Worm (Caenorhabditis elegans) whole organism, L1 larva: Measurements from ENCODE around the gene acs-15.

Experiments used
- Y116A8C.19 ChIP-seq: sonication (generic microtip); optimal IDR thresholded peaks from 2 replicates; lab custom pipeline; 2016; ENCODE audit warnings: missing compliant biosample characterization, missing genetic modification characterization, borderline replicate concordance
- aha-1 ChIP-seq: fragments of 150-350 bp; optimal IDR thresholded peaks from 2 replicates; lab custom pipeline; 2014; ENCODE audit warnings: missing biosample characterization, missing genetic modification characterization
- ama-1 ChIP-seq: fragments of 150-350 bp; optimal IDR thresholded peaks from 2 replicates; lab custom pipeline; 2014
- blmp-1 ChIP-seq: fragments of 150-350 bp; optimal IDR thresholded peaks from 2 replicates; lab custom pipeline; 2014; ENCODE audit warnings: missing biosample characterization, missing genetic modification characterization
- ceh-8 ChIP-seq: fragments of 200-800 bp; sonication (Bioruptor generic); optimal IDR thresholded peaks from 2 replicates; lab custom pipeline; 2018; ENCODE audit warnings: mild to moderate bottlenecking, missing genetic modification characterization, moderate library complexity, missing compliant biosample characterization
- ceh-90 ChIP-seq: sonication (generic microtip); optimal IDR thresholded peaks from 2 replicates; lab custom pipeline; 2016; ENCODE audit warnings: missing genetic modification characterization, missing compliant biosample characterization
- ces-1 ChIP-seq: fragments of 150-350 bp; optimal IDR thresholded peaks from 2 replicates; lab custom pipeline; 2014; ENCODE audit warnings: missing biosample characterization, missing genetic modification reagents, missing genetic modification characterization
- efl-1 ChIP-seq, 4 experiments: fragments of 150-350 bp; optimal IDR thresholded peaks in 3 of 4; peaks in 1 of 4; 1 replicate in 1 of 4; 2 replicates in 3 of 4; lab custom pipeline; 2014; ENCODE audit warnings: missing biosample characterization in 2 of 4, missing genetic modification characterization in 2 of 4, missing genetic modification reagents in 2 of 4
- egl-27 ChIP-seq, 2 experiments: fragments of 150-350 bp in 1 of 2; sonication (generic microtip); optimal IDR thresholded peaks; 3 replicates each; lab custom pipeline; 2017 to 2018; ENCODE audit warnings: missing biosample characterization in 2 of 2, missing genetic modification characterization in 2 of 2, missing genetic modification reagents in 2 of 2
- elt-2 ChIP-seq: sonication (generic microtip); optimal IDR thresholded peaks from 2 replicates; lab custom pipeline; 2016; ENCODE audit warnings: missing genetic modification characterization, mild to moderate bottlenecking, inconsistent platforms, missing compliant biosample characterization, missing genetic modification reagents
- elt-3 ChIP-seq, 6 experiments: fragments of 150-350 bp in 1 of 6; sonication (generic microtip); optimal IDR thresholded peaks; 2 replicates each; lab custom pipeline; 2017 to 2018; ENCODE audit warnings: missing biosample characterization in 6 of 6, missing genetic modification characterization in 6 of 6, inconsistent platforms in 1 of 6
- ets-5 ChIP-seq: fragments of 200-800 bp; sonication (Bioruptor generic); IDR thresholded peaks from 2 replicates; pipeline ENCODE4 v1.3.6; 2022; ENCODE audit warnings: missing genetic modification characterization, missing compliant biosample characterization
- fkh-8 ChIP-seq: sonication (generic microtip); optimal IDR thresholded peaks from 2 replicates; lab custom pipeline; 2016; ENCODE audit warnings: mild to moderate bottlenecking, missing genetic modification characterization, missing compliant biosample characterization
- grh-1 ChIP-seq: fragments of 200-800 bp; sonication (Bioruptor generic); IDR thresholded peaks from 2 replicates; pipeline ENCODE4 v1.3.6; 2022; ENCODE audit warnings: missing genetic modification reagents, missing genetic modification characterization, missing compliant biosample characterization
- hlh-17 ChIP-seq: fragments of 200-800 bp; sonication (Bioruptor generic); optimal IDR thresholded peaks from 2 replicates; lab custom pipeline; 2018; ENCODE audit warnings: missing genetic modification characterization, mild to moderate bottlenecking, missing compliant biosample characterization, moderate library complexity, borderline replicate concordance
- isw-1 ChIP-seq: fragments of 200-800 bp; sonication (Bioruptor generic); IDR thresholded peaks from 2 replicates; pipeline ENCODE4 v1.3.6; 2022; ENCODE audit warnings: missing genetic modification characterization, missing compliant biosample characterization
- lin-35 ChIP-seq, 2 experiments: fragments of 150-350 bp; optimal IDR thresholded peaks; 2 replicates each; lab custom pipeline; 2014; ENCODE audit warnings: missing biosample characterization in 2 of 2, missing genetic modification characterization in 2 of 2, missing genetic modification reagents in 2 of 2
- lir-3 ChIP-seq: sonication (generic microtip); optimal IDR thresholded peaks from 2 replicates; lab custom pipeline; 2016; ENCODE audit warnings: mild to moderate bottlenecking, missing genetic modification characterization, moderate library complexity, missing compliant biosample characterization; ENCODE audit not compliant: poor library complexity
- mab-9 ChIP-seq: fragments of 200-800 bp; sonication (Bioruptor generic); IDR thresholded peaks from 2 replicates; pipeline ENCODE4 v1.3.6; 2022; ENCODE audit warnings: missing genetic modification reagents, missing genetic modification characterization, missing compliant biosample characterization
- mdl-1 ChIP-seq, 2 experiments: fragments of 150-350 bp; optimal IDR thresholded peaks; 2 replicates each; lab custom pipeline; 2014 to 2017; ENCODE audit warnings: missing biosample characterization in 2 of 2, missing genetic modification characterization in 2 of 2, inconsistent platforms in 1 of 2
- nhr-19 ChIP-seq: fragments of 200-800 bp; sonication (Bioruptor generic); conservative IDR thresholded peaks from 2 replicates; pipeline ENCODE4 v1.3.6; 2022; ENCODE audit warnings: missing genetic modification characterization, missing compliant biosample characterization
- nhr-20 ChIP-seq: sonication (generic microtip); optimal IDR thresholded peaks from 2 replicates; lab custom pipeline; 2016; ENCODE audit warnings: mild to moderate bottlenecking, missing genetic modification characterization, missing compliant biosample characterization
- pax-3 ChIP-seq: fragments of 200-800 bp; sonication (Bioruptor generic); optimal IDR thresholded peaks from 2 replicates; lab custom pipeline; 2018; ENCODE audit warnings: mild to moderate bottlenecking, missing genetic modification characterization, moderate library complexity, missing compliant biosample characterization
- rnt-1 ChIP-seq: sonication (generic microtip); optimal IDR thresholded peaks from 2 replicates; lab custom pipeline; 2016; ENCODE audit warnings: mild to moderate bottlenecking, missing genetic modification characterization, moderate library complexity, missing compliant biosample characterization
- snpc-4 ChIP-seq: fragments of 150-350 bp; optimal IDR thresholded peaks from 2 replicates; lab custom pipeline; 2014; ENCODE audit warnings: missing biosample characterization, missing genetic modification characterization
- snu-23 ChIP-seq: sonication (generic microtip); optimal IDR thresholded peaks from 2 replicates; lab custom pipeline; 2016; ENCODE audit warnings: missing genetic modification characterization, missing compliant biosample characterization
- sox-4 ChIP-seq: sonication (generic microtip); optimal IDR thresholded peaks from 2 replicates; lab custom pipeline; 2016; ENCODE audit warnings: missing genetic modification characterization, missing compliant biosample characterization
- tbx-2 ChIP-seq: sonication (generic microtip); optimal IDR thresholded peaks from 2 replicates; lab custom pipeline; 2016; ENCODE audit warnings: missing genetic modification characterization, missing compliant biosample characterization
- tlp-1 ChIP-seq: fragments of 150-350 bp; optimal IDR thresholded peaks from 2 replicates; lab custom pipeline; 2014; ENCODE audit warnings: missing biosample characterization, missing genetic modification characterization
- unc-62 ChIP-seq: fragments of 150-350 bp; optimal IDR thresholded peaks from 2 replicates; lab custom pipeline; 2014; ENCODE audit warnings: missing biosample characterization, missing genetic modification reagents, missing genetic modification characterization
- vab-15 ChIP-seq: sonication (generic microtip); optimal IDR thresholded peaks from 2 replicates; lab custom pipeline; 2017; ENCODE audit warnings: missing genotype, mild to moderate bottlenecking, missing genetic modification characterization, missing compliant biosample characterization
- xbp-1 ChIP-seq: sonication (generic microtip); optimal IDR thresholded peaks from 2 replicates; lab custom pipeline; 2016; ENCODE audit warnings: missing genetic modification characterization, missing compliant biosample characterization
- ztf-11 ChIP-seq, 2 experiments: sonication (generic microtip); optimal IDR thresholded peaks; 2 replicates each; lab custom pipeline; 2016 to 2017; ENCODE audit warnings: missing genetic modification characterization in 2 of 2, missing biosample characterization in 1 of 2, missing compliant biosample characterization in 1 of 2

Gene acs-15

DNA sequence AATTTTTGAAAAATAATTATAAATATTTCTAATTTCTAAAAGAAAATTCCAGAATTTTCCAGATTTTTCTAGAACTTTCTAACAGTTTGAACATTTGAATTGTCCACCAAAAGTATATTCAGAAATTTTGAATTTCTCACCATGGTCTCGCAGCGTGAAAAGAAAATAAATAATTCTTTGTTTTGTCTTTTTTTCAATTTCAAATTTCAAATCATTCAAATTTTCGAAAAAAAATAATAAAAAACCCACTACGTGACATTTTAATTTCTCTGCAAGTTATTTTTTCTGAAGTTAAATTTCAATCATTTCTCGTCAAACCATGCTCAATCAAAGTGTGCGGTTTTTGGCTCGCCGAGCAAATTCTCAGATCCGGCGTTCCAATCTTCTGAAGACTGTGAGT lies at the start of gene acs-15:
TSS of gene acs-15 (plus strand) at position 301 of the 400 bp plus-strand sequence.
- TF ChIP-seq sox-4 (tag; lab: Kevin White, UChicago) (no peak), efl-1 (optimal IDR thresholded peaks at IDR 0.05; lab: Kevin White, UChicago) (no peak), efl-1 (GFP tag; optimal IDR thresholded peaks at IDR 0.05 in 1 of 2; lab: Kevin White, UChicago) (peak in 1 of 2 experiments; percentile 6), egl-27 (tag; optimal IDR thresholded peaks at IDR 0.05; lab: Kevin White, UChicago) (no peak)

DNA sequence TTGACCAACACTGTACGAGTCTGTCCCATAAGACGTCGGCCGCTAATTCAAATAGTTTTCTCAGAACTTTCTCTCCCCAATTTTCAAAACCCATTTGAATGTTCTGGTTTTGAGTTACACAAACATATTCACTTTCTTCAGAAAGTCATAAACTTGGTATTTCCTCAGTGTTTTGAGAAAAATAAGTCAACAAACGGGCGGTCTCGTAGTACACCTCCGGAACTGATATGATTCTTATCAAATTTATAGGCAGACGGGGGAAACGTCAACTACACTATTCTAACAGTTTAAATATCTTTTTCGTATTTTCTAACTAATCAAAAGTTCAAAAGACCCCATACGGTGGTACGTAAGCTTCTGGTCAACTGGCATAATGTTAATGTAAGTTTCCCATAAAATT lies 48.6 kb upstream of the acs-15 start:
- TF ChIP-seq nhr-20 (tag; lab: Kevin White, UChicago) (peak; percentile 44), aha-1 (no peak), xbp-1 (tag; lab: Kevin White, UChicago) (no peak), elt-3 (tag; optimal IDR thresholded peaks at IDR 0.05; lab: Kevin White, UChicago) (no peak), pax-3 (no peak), elt-2 (tag; lab: Kevin White, UChicago) (peak; percentile 38)
- TF ChIP-seq, all 84 proteins: peak for 2

DNA sequence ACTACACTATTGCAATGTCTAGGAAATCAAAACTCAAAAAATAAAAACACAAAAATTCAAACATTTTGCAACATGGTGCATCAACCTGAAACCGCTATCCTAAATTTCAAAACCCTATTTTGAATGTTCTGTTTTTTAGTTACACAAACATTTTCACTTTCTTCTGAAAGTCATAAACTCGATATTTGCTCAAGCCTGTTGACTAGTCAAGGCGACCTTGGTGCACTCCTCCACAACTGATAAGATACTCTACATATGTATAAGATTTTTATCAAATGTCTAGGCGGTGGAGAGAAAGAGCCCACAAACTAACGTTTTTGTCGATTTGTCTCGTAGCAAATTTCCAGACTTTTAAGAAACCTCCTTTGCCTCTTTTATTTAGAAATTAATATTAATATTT lies 44.8 kb upstream of the acs-15 start, which contains the start of gene T07D3.4:
TSS of gene T07D3.4 (plus strand) at position 286 of the 400 bp plus-strand sequence.
- TF ChIP-seq ama-1 (lab: Kevin White, UChicago) (no peak), lin-35 (GFP tag; optimal IDR thresholded peaks at IDR 0.05; lab: Kevin White, UChicago) (peak in 1 of 2 experiments; percentile 14), nhr-20 (tag; lab: Kevin White, UChicago) (peak; percentile 31), ztf-11 (tag; optimal IDR thresholded peaks at IDR 0.05; lab: Kevin White, UChicago) (no peak), sox-4 (tag; lab: Kevin White, UChicago) (no peak), elt-3 (tag; optimal IDR thresholded peaks at IDR 0.05; lab: Kevin White, UChicago) (no peak), elt-2 (tag; lab: Kevin White, UChicago) (peak; percentile 83), rnt-1 (tag; lab: Kevin White, UChicago) (no peak), tbx-2 (tag; lab: Kevin White, UChicago) (no peak), ceh-90 (tag; lab: Kevin White, UChicago) (no peak), ceh-8 (GFP tag; lab: Kevin White, UChicago) (no peak)

DNA sequence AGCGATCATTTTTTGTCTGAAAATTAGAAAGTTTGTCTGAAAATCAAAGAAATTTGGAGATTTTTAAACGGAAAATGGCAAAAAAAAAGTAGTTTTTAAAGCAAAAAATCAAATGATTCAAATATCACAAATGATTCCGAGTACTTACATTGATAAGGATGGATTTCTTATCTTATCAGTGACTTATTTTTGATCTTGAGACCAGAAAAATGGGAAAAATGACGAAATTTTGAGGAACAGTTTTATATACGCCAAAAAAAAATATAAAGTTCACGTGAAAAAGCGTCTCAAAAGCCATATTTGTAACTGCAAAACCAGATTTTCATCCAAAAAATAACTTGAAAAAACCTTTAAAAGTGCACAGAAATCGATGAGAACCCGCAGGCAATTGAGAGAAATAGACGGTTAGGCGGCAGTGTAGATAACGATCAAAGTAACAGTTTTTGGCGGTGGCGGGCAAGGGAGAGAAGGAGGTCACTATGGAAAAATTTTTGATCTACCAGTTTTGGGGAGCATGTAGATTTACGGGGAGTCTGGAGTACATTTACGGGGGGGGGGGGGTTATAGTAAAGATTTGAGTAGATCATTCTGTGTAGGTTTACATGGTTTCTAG lies 32.0 kb upstream of the acs-15 start, which contains the start of gene T07D3.9:
TSS of gene T07D3.9 (minus strand) at position 194 of the 613 bp plus-strand sequence.
- TF ChIP-seq elt-2 (tag; lab: Kevin White, UChicago) (peak; percentile 97), vab-15 (tag; lab: Kevin White, UChicago) (no peak), unc-62 (no peak), mdl-1 (tag; optimal IDR thresholded peaks at IDR 0.05; lab: Kevin White, UChicago) (no peak), blmp-1 (tag; lab: Kevin White, UChicago) (peak; percentile 11), nhr-20 (tag; lab: Kevin White, UChicago) (peak; percentile 12), ets-5 (GFP tag; lab: Robert Waterston, UW) (no peak), elt-3 (tag; optimal IDR thresholded peaks at IDR 0.05; lab: Kevin White, UChicago) (peak in 5 of 6 experiments; percentile 46 to 97 (median 51)), tlp-1 (tag; lab: Kevin White, UChicago) (peak; percentile 59), pax-3 (no peak)

DNA sequence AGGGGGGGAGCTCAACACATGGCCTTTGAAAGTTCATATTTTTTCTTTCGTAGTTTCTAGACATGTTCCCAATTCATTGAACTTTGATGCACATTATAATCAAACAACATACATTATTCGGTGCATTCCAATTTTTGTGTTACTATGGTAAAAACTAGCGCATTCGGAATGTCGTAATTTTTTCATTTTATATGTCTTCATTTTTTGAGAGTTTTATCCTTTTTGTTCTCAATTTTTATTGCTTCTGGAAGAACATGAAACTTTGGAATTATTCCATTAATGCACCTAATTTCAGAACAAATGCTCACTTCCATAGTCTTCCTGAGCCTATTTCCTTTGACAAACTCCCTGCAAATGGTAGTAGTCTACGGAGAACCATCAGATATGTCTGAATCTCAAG lies 31.2 kb upstream of the acs-15 start, which contains the start of gene T07D3.2:
TSS of gene T07D3.2 (plus strand) at position 301 of the 400 bp plus-strand sequence.
- TF ChIP-seq isw-1 (GFP tag; lab: Robert Waterston, UW) (no peak), ces-1 (GFP tag; lab: Kevin White, UChicago) (no peak), fkh-8 (tag; lab: Kevin White, UChicago) (no peak)
- TF ChIP-seq, all 84 proteins: peak for 0

DNA sequence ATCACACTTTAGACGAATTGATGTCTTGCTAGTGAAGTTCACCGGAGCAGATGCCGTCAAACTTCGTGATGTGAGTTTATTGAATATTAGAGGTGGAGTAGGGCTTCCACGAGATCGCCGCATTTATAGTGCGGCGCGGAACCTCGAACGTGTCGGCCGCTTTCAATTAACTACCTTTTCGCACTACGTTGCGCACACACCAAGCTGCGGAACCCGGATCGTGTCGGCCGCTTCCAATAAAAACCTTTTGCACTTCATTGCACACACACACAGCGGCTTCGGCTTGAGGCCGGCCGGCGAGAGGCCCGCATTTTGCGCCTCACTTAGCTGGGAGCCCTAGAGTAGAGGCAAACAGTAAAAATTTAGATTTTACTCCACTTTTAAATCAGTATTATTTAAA lies 27.5 kb upstream of the acs-15 start:
- no peak for TF ChIP-seq ztf-11 (tag; optimal IDR thresholded peaks at IDR 0.05; lab: Kevin White, UChicago)
- no peak for TF ChIP-seq efl-1 (optimal IDR thresholded peaks at IDR 0.05; lab: Kevin White, UChicago)
- TF ChIP-seq efl-1 (GFP tag; optimal IDR thresholded peaks at IDR 0.05 in 1 of 2; lab: Kevin White, UChicago) = no peak
- no peak for TF ChIP-seq egl-27 (tag; optimal IDR thresholded peaks at IDR 0.05; lab: Kevin White, UChicago)
- peak; percentile 69 for TF ChIP-seq rnt-1 (tag; lab: Kevin White, UChicago)
- no peak for TF ChIP-seq snu-23
- peak; percentile 41 for TF ChIP-seq nhr-19 (GFP tag; lab: Robert Waterston, UW)
- TF ChIP-seq elt-2 (tag; lab: Kevin White, UChicago) = no peak
- TF ChIP-seq hlh-17 (GFP tag; lab: Kevin White, UChicago) = no peak
- TF ChIP-seq lir-3 (tag; lab: Kevin White, UChicago) = no peak
- no peak for TF ChIP-seq grh-1 (GFP tag; lab: Robert Waterston, UW)
- TF ChIP-seq snpc-4 (tag; lab: Kevin White, UChicago) = peak; percentile 93
- no peak for TF ChIP-seq Y116A8C.19 (tag; lab: Kevin White, UChicago)
- TF ChIP-seq mab-9 = no peak
- TF ChIP-seq, all 84 proteins: peak for 3
